Worm (Caenorhabditis elegans): ENCODE data around the gene mig-6.

mig-6 gene

DNA sequence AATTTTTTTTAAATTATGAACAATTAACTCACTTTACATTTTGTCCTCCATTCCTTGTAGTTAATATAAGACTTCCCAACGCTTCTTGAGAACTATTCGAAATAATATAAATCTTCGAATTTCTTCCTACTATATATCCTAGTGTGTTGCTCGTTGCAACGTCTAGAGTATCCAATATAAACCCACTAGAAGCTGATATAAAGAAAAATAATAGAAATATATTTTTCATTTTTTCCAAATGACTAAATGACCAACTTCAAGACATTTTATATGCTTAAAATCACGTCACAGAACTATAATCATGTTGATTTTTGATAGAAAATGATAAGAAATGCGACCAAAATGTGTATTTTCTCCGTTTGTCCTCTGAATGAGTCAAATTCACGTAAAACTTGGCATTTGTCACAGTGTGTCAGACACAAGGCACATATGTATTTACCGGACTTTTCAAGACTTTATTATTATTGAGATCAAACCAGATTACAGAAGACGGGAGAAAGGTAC, 36.1 kb downstream of the mig-6 start, which contains the start of gene C37C3.10:
Gene C37C3.10, minus strand, starts transcription at position 51 of the 504 bp plus-strand sequence.
- no peak for TF ChIP-seq ceh-40 (GFP tag; IDR thresholded peaks at IDR 0.05)
- no peak for TF ChIP-seq chd-7 (tag; optimal IDR thresholded peaks at IDR 0.05)
- TF ChIP-seq zim-3 (tag; optimal IDR thresholded peaks at IDR 0.05): no peak
- no peak for TF ChIP-seq hlh-12 (tag; optimal IDR thresholded peaks at IDR 0.05)
- no peak for TF ChIP-seq aptf-3 (GFP tag; IDR thresholded peaks at IDR 0.05)
- no peak for TF ChIP-seq madf-8 (GFP tag; conservative IDR thresholded peaks at IDR 0.05)
- TF ChIP-seq F52B5.7 (tag; optimal IDR thresholded peaks at IDR 0.05): no peak
- TF ChIP-seq snpc-1.3 (tag; optimal IDR thresholded peaks at IDR 0.05; ENCODE audit: insufficient read depth): no peak
- TF ChIP-seq nhr-80 (tag; optimal IDR thresholded peaks at IDR 0.05): no peak
- TF ChIP-seq B0261.1 (tag; optimal IDR thresholded peaks at IDR 0.05): no peak
- no peak for TF ChIP-seq ceh-79 (tag; optimal IDR thresholded peaks at IDR 0.05)
- TF ChIP-seq F55B11.4 (tag; optimal IDR thresholded peaks at IDR 0.05; ENCODE audit: borderline replicate concordance, insufficient read depth): no peak
- TF ChIP-seq nfya-2 (GFP tag; IDR thresholded peaks at IDR 0.05): no peak

DNA sequence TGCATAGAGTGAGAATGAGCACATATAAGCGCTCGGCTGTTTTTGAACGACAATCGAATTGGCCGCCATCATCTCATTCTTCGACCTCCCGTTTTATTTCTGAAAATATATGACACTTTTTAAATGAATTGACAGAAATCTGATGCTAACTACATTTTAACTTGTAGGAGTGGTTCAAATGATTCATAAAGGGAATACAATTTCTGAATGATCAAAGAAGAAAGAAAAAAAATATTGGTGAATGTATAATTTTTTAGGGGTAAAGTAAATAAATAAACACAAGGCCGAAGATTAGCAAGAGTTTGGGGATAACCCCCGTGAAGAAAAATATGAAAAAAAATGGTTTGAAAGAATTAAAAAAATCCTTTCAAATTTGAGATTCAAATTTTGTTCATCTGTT, 37.6 kb downstream of the mig-6 start, which contains the start of gene C37C3.11:
Gene C37C3.11, minus strand, starts transcription at position 101 of the 400 bp plus-strand sequence.
- TF ChIP-seq hrde-1 (tag; optimal IDR thresholded peaks at IDR 0.05; ENCODE audit: borderline replicate concordance) (no peak), nfyb-1 (GFP tag; IDR thresholded peaks at IDR 0.05) (no peak), pha-4 (tag; optimal IDR thresholded peaks at IDR 0.05) (no peak)

DNA sequence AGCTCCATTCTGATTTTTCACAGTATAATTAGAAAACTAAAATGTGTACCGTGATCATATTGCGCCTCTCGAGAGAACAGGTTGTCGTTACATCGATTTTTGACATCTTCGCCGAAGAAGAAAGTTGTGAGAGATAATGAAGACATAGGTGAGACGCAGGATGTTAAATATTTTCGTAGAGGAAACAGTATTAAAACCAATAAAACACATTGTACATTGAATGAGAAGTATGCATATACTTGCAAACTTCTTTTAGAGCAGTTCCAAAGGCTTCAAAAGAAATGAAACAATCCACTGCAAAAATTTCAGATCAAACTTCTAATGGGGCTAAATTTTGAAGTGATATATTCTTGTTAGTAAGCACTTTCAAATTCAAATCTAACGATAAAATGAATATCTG, 43.7 kb downstream of the mig-6 start, which contains the start of gene nipi-4:
Gene nipi-4, minus strand, starts transcription at position 101 of the 400 bp plus-strand sequence.
- TF ChIP-seq somi-1 (GFP tag; optimal IDR thresholded peaks at IDR 0.05) (no peak), lsy-27 (tag; optimal IDR thresholded peaks at IDR 0.05; ENCODE audit: borderline replicate concordance, insufficient read depth) (no peak), ZK185.1 (tag; optimal IDR thresholded peaks at IDR 0.05; ENCODE audit: poor library complexity, severe bottlenecking) (no peak), mcd-1 (GFP tag; IDR thresholded peaks at IDR 0.05) (no peak), lir-1 (GFP tag; conservative IDR thresholded peaks at IDR 0.05) (no peak), ekl-4 (GFP tag; IDR thresholded peaks at IDR 0.05) (no peak), ceh-40 (GFP tag; IDR thresholded peaks at IDR 0.05) (no peak), Y53F4B.3 (GFP tag; IDR thresholded peaks at IDR 0.05) (no peak), snpc-4 (GFP tag; optimal IDR thresholded peaks at IDR 0.05) (no peak), snpc-4 (tag; optimal IDR thresholded peaks at IDR 0.05) (no peak), K12H6.12 (tag; optimal IDR thresholded peaks at IDR 0.05) (no peak), bed-1 (GFP tag; IDR thresholded peaks at IDR 0.05) (no peak), snpc-1.3 (tag; optimal IDR thresholded peaks at IDR 0.05; ENCODE audit: insufficient read depth) (no peak), ccch-3 (GFP tag; optimal IDR thresholded peaks at IDR 0.05) (no peak), D2030.7 (GFP tag; IDR thresholded peaks at IDR 0.05) (no peak), tbx-9 (tag; optimal IDR thresholded peaks at IDR 0.05; ENCODE audit: borderline replicate concordance) (no peak), nhr-179 (tag; optimal IDR thresholded peaks at IDR 0.05) (no peak), ceh-91 (GFP tag; IDR thresholded peaks at IDR 0.05) (no peak), hrde-1 (tag; optimal IDR thresholded peaks at IDR 0.05; ENCODE audit: borderline replicate concordance) (no peak)

DNA sequence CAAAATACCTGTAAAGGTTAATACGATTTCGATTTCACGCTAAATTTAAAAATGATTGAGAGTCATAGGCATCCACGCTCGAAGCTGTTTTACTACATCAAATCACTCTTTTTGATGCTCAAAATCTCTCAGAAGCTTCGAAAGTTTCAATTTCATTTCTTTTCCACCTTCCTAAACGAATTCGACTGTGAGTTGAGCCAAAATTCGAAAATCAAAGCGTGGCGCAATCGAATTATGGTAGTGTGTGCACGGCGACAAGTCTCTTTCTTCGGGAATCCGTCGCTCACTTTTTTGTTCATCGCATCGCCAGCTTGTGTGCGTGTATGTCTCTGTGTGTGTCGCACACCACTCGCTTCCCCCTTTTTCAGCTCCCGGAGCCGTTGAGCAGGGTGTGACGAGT, 45.9 kb downstream of the mig-6 start:
- TF ChIP-seq ets-4 (GFP tag; optimal IDR thresholded peaks at IDR 0.05) (no peak), attf-3 (GFP tag; conservative IDR thresholded peaks at IDR 0.05) (no peak), ztf-3 (GFP tag; optimal IDR thresholded peaks at IDR 0.05) (no peak), let-526 (GFP tag; IDR thresholded peaks at IDR 0.05) (no peak), hrde-1 (tag; optimal IDR thresholded peaks at IDR 0.05; ENCODE audit: borderline replicate concordance) (no peak), somi-1 (GFP tag; optimal IDR thresholded peaks at IDR 0.05) (no peak), unc-62 (GFP tag; optimal IDR thresholded peaks at IDR 0.05) (no peak), repo-1 (tag; optimal IDR thresholded peaks at IDR 0.05) (no peak), B0261.1 (tag; optimal IDR thresholded peaks at IDR 0.05) (no peak), nhr-80 (tag; optimal IDR thresholded peaks at IDR 0.05) (no peak), F37B4.10 (GFP tag; IDR thresholded peaks at IDR 0.05) (no peak), sea-2 (GFP tag; IDR thresholded peaks at IDR 0.05) (no peak)

Measured in whole organism, young adult.